Fruit fly (Drosophila melanogaster): ENCODE measurements around the gene CG13308.

Gene CG13308

DNA sequence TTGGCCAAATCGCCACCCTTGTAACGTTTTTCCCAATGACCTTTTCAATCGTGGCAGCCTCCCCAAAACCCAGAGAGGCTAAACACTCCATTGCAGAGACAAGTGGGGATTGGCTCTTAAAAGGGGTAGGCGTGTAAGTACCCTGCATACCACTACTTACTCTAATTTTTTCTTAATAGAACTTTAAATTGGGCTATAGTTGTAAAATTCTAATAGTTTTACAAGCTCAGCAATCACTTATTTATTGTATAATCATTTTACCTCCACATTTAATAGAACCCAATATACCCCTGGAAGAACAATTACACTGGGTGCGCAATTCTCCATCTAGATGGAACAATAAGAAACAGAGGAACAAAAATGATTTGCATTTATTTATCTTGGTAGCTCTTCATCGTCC, 33.4 kb downstream of the CG13308 start (continued):
- no peak for TF ChIP-seq tup (GFP tag; optimal IDR thresholded peaks at IDR 0.05)
- peak; percentile 78 for TF ChIP-seq grau (tag; optimal IDR thresholded peaks at IDR 0.05)
- TF ChIP-seq hbn (GFP tag; IDR thresholded peaks at IDR 0.05; ENCODE audit: partially characterized antibody) = no peak
- TF ChIP-seq Bdp1 (GFP tag; optimal IDR thresholded peaks at IDR 0.05) = peak; percentile 25
- TF ChIP-seq nau (GFP tag; optimal IDR thresholded peaks at IDR 0.05) = peak; percentile 36
- no peak for TF ChIP-seq CG7928 (GFP tag; optimal IDR thresholded peaks at IDR 0.05)
- peak; percentile 41 for TF ChIP-seq CG8089 (GFP tag; optimal IDR thresholded peaks at IDR 0.05)
- TF ChIP-seq CG11560 (tag; IDR thresholded peaks at IDR 0.05) = peak; percentile 38; the same call in 1 of the 3 replicates
- peak; percentile 17 for TF ChIP-seq CHES-1-like (GFP tag; optimal IDR thresholded peaks at IDR 0.05)
- TF ChIP-seq CG15514 (GFP tag; optimal IDR thresholded peaks at IDR 0.05) = peak; percentile 44
- TF ChIP-seq jumu (GFP tag; optimal IDR thresholded peaks at IDR 0.05) = peak; percentile 34
- TF ChIP-seq CG3995 (GFP tag; optimal IDR thresholded peaks at IDR 0.05) = no peak
- no peak for TF ChIP-seq D (optimal IDR thresholded peaks at IDR 0.05)
- peak; percentile 71 for TF ChIP-seq D (GFP tag; optimal IDR thresholded peaks at IDR 0.05)
- TF ChIP-seq dati (GFP tag; IDR thresholded peaks at IDR 0.05) = peak; percentile 37; the same call in 1 of the 2 replicates
- peak; percentile 78 for TF ChIP-seq seq (GFP tag; IDR thresholded peaks at IDR 0.05)
- TF ChIP-seq CG10147 (GFP tag; optimal IDR thresholded peaks at IDR 0.05) = peak; percentile 60
- TF ChIP-seq CG11085 (GFP tag; IDR thresholded peaks at IDR 0.05) = peak; percentile 25; the same call in 1 of the 2 replicates
- TF ChIP-seq fu2 (GFP tag; optimal IDR thresholded peaks at IDR 0.05) = peak; percentile 21
- TF ChIP-seq Ravus (GFP tag; IDR thresholded peaks at IDR 0.05) = 0 out of 2 replicates have a peak, but pooled peaks have one; percentile 18
- TF ChIP-seq Hr3 (GFP tag; optimal IDR thresholded peaks at IDR 0.05) = peak; percentile 71
- no peak for TF ChIP-seq zen2 (GFP tag; IDR thresholded peaks at IDR 0.05; ENCODE audit: partially characterized antibody)
- peak; percentile 16 for TF ChIP-seq Spps (tag; optimal IDR thresholded peaks at IDR 0.05)
- peak; percentile 55 for TF ChIP-seq tin (GFP tag; optimal IDR thresholded peaks at IDR 0.05)
- TF ChIP-seq Tbp (GFP tag; optimal IDR thresholded peaks at IDR 0.05) = no peak
- TF ChIP-seq CG6854 (GFP tag; optimal IDR thresholded peaks at IDR 0.05) = peak; percentile 43
- peak; percentile 47 for TF ChIP-seq maf-S (GFP tag; optimal IDR thresholded peaks at IDR 0.05)
- TF ChIP-seq row (GFP tag; IDR thresholded peaks at IDR 0.05) = peak; percentile 88
- TF ChIP-seq CG4424 (GFP tag; optimal IDR thresholded peaks at IDR 0.05) = peak; percentile 80
- TF ChIP-seq tna (GFP tag; IDR thresholded peaks at IDR 0.05; ENCODE audit: partially characterized antibody) = no peak
- TF ChIP-seq CG13624 (GFP tag; optimal IDR thresholded peaks at IDR 0.05) = peak; percentile 48
- peak; percentile 81 for TF ChIP-seq Fer1 (GFP tag; optimal IDR thresholded peaks at IDR 0.05)
- TF ChIP-seq GATAe (GFP tag; conservative IDR thresholded peaks at IDR 0.05) = no peak
- TF ChIP-seq slou (GFP tag; optimal IDR thresholded peaks at IDR 0.05) = peak; percentile 23
- TF ChIP-seq NK7.1 (GFP tag; optimal IDR thresholded peaks at IDR 0.05) = peak; percentile 25
- TF ChIP-seq Bgb (GFP tag; IDR thresholded peaks at IDR 0.05; ENCODE audit: partially characterized antibody) = no peak
- TF ChIP-seq gem (tag; optimal IDR thresholded peaks at IDR 0.05) = peak; percentile 87
- peak; percentile 72 for TF ChIP-seq ara (GFP tag; IDR thresholded peaks at IDR 0.05)
- TF ChIP-seq Doc2 (GFP tag; IDR thresholded peaks at IDR 0.05) = no peak
- peak; percentile 45; the same call in 1 of the 2 replicates for TF ChIP-seq NFAT (GFP tag; IDR thresholded peaks at IDR 0.05)
- TF ChIP-seq lbe (GFP tag; optimal IDR thresholded peaks at IDR 0.05) = no peak
- peak; percentile 21 for TF ChIP-seq sd (tag; optimal IDR thresholded peaks at IDR 0.05)
- peak; percentile 60 for TF ChIP-seq crc (GFP tag; optimal IDR thresholded peaks at IDR 0.05)
- TF ChIP-seq Neu2 (GFP tag; optimal IDR thresholded peaks at IDR 0.05; ENCODE audit: borderline replicate concordance) = no peak
- peak; percentile 41 for TF ChIP-seq tx (GFP tag; optimal IDR thresholded peaks at IDR 0.05)
- peak; percentile 78 for TF ChIP-seq Atf6 (GFP tag; IDR thresholded peaks at IDR 0.05)
- TF ChIP-seq CG30403 (GFP tag; optimal IDR thresholded peaks at IDR 0.05) = peak; percentile 75
- TF ChIP-seq trh (GFP tag; optimal IDR thresholded peaks at IDR 0.05) = no peak
- no peak for TF ChIP-seq aop (GFP tag; IDR thresholded peaks at IDR 0.05)
- no peak for TF ChIP-seq pzg (GFP tag; optimal IDR thresholded peaks at IDR 0.05)
- no peak for TF ChIP-seq Dfd (GFP tag; optimal IDR thresholded peaks at IDR 0.05)
- peak; percentile 55; the same call in 1 of the 2 replicates for TF ChIP-seq CG8765 (GFP tag; IDR thresholded peaks at IDR 0.05)
